Worm (Caenorhabditis elegans): Measurements from ENCODE around the gene T09F5.20.

Gene T09F5.20

DNA sequence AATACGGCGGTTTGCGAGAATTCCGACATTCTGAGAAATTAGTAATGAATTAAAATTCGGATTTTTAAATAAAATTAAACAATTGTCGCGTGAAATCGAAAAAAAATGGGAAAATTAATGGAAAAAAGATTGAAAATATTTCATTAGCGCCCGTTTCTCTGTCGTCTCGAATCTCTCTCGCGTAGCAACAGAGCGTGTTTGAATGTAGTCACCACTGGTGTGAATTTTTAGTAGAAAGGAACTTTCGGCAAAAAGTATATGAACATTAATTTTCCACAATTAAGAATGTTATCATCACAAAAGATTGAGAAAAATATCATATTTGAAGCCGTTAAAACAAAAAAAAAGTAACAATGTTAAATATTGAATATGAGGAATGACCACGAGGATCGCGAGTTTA is 10.9 kb downstream of the T09F5.20 start, which contains the start of gene aipl-1 (continued):
- TF ChIP-seq fos-1 (tag; optimal IDR thresholded peaks at IDR 0.05): peak; percentile 75
- no peak for TF ChIP-seq mab-9 (GFP tag; IDR thresholded peaks at IDR 0.05)
- TF ChIP-seq nhr-12 (tag; optimal IDR thresholded peaks at IDR 0.05): no peak
- TF ChIP-seq C04F5.9 (tag; optimal IDR thresholded peaks at IDR 0.05): no peak
- TF ChIP-seq vab-15 (tag; optimal IDR thresholded peaks at IDR 0.05): peak; percentile 78
- TF ChIP-seq hlh-4 (tag; optimal IDR thresholded peaks at IDR 0.05): no peak
- TF ChIP-seq unc-30 (tag; optimal IDR thresholded peaks at IDR 0.05): no peak
- TF ChIP-seq nhr-71 (tag; optimal IDR thresholded peaks at IDR 0.05): peak; percentile 87
- peak; percentile 89 for TF ChIP-seq pax-3 (tag; optimal IDR thresholded peaks at IDR 0.05)
- TF ChIP-seq isw-1 (GFP tag; IDR thresholded peaks at IDR 0.05): peak; percentile 66
- TF ChIP-seq lin-35 (GFP tag; optimal IDR thresholded peaks at IDR 0.05): peak; percentile 88 to 95
- TF ChIP-seq elt-2 (tag; optimal IDR thresholded peaks at IDR 0.05): peak; percentile 21
- no peak for TF ChIP-seq sox-4 (tag; optimal IDR thresholded peaks at IDR 0.05)
- peak; percentile 79 to 92 (median 87) for TF ChIP-seq ceh-82 (tag; optimal IDR thresholded peaks at IDR 0.05)
- peak in 2 of 6 experiments; percentile 9 to 83 for TF ChIP-seq elt-3 (tag; optimal IDR thresholded peaks at IDR 0.05)
- TF ChIP-seq fkh-10 (GFP tag; optimal IDR thresholded peaks at IDR 0.05): peak; percentile 47
- TF ChIP-seq lin-14 (GFP tag; optimal IDR thresholded peaks at IDR 0.05): peak; percentile 86
- TF ChIP-seq sptf-1 (tag; optimal IDR thresholded peaks at IDR 0.05): no peak
- peak; percentile 26 for TF ChIP-seq ama-1 (optimal IDR thresholded peaks at IDR 0.05)
- TF ChIP-seq tlp-1 (tag; optimal IDR thresholded peaks at IDR 0.05): no peak
- TF ChIP-seq mep-1 (tag; optimal IDR thresholded peaks at IDR 0.05): peak; percentile 84
- TF ChIP-seq rnt-1 (tag; optimal IDR thresholded peaks at IDR 0.05): peak; percentile 93
- no peak for TF ChIP-seq efl-3 (GFP tag; optimal IDR thresholded peaks at IDR 0.05)
- peak; percentile 61 for TF ChIP-seq F16B12.6 (tag; optimal IDR thresholded peaks at IDR 0.05)
- TF ChIP-seq irx-1 (tag; optimal IDR thresholded peaks at IDR 0.05): peak; percentile 13
- peak; percentile 24 for TF ChIP-seq nhr-11 (tag; optimal IDR thresholded peaks at IDR 0.05)
- no peak for TF ChIP-seq ets-5 (GFP tag; IDR thresholded peaks at IDR 0.05)
- no peak for TF ChIP-seq unc-62 (GFP tag; optimal IDR thresholded peaks at IDR 0.05)
- peak; percentile 87 for TF ChIP-seq fkh-8 (tag; optimal IDR thresholded peaks at IDR 0.05)
- peak; percentile 94 for TF ChIP-seq C16A3.4 (tag; optimal IDR thresholded peaks at IDR 0.05)
- peak in 1 of 2 experiments; percentile 59 for TF ChIP-seq mdl-1 (tag; optimal IDR thresholded peaks at IDR 0.05)
- no peak for TF ChIP-seq egl-27 (tag; optimal IDR thresholded peaks at IDR 0.05)
- TF ChIP-seq blmp-1 (tag; optimal IDR thresholded peaks at IDR 0.05): peak; percentile 95
- TF ChIP-seq nhr-20 (tag; optimal IDR thresholded peaks at IDR 0.05): peak; percentile 78
- peak; percentile 47 for TF ChIP-seq nhr-85 (tag)
- no peak for TF ChIP-seq ceh-90 (tag; optimal IDR thresholded peaks at IDR 0.05)
- TF ChIP-seq aha-1 (tag; optimal IDR thresholded peaks at IDR 0.05): no peak
- no peak for TF ChIP-seq ceh-8 (GFP tag; optimal IDR thresholded peaks at IDR 0.05)
- peak; percentile 79 for TF ChIP-seq nhr-47 (tag; optimal IDR thresholded peaks at IDR 0.05)
- TF ChIP-seq sup-37 (GFP tag; optimal IDR thresholded peaks at IDR 0.05): no peak
- TF ChIP-seq lin-13 (GFP tag; optimal IDR thresholded peaks at IDR 0.05): peak; percentile 81
- TF ChIP-seq lir-3 (tag; optimal IDR thresholded peaks at IDR 0.05; ENCODE audit: poor library complexity): peak; percentile 83
- TF ChIP-seq unc-130 (tag; optimal IDR thresholded peaks at IDR 0.05): peak; percentile 76
- no peak for TF ChIP-seq nhr-84 (tag; optimal IDR thresholded peaks at IDR 0.05)
- peak; percentile 94 for TF ChIP-seq lin-15B (tag; optimal IDR thresholded peaks at IDR 0.05)
- no peak for TF ChIP-seq nhr-76 (tag; optimal IDR thresholded peaks at IDR 0.05)
- peak; percentile 70 for TF ChIP-seq tbx-2 (tag; optimal IDR thresholded peaks at IDR 0.05)
- no peak for TF ChIP-seq ces-1 (GFP tag; optimal IDR thresholded peaks at IDR 0.05)
- TF ChIP-seq nhr-237 (tag; optimal IDR thresholded peaks at IDR 0.05): peak; percentile 6
- peak; percentile 14; the same call in 1 of the 2 replicates for TF ChIP-seq ceh-88 (GFP tag; IDR thresholded peaks at IDR 0.05)
- peak; percentile 74 to 92 for TF ChIP-seq lsy-2 (tag; optimal IDR thresholded peaks at IDR 0.05)
